Fruit fly (Drosophila melanogaster) whole organism, embryonic: Measurements from ENCODE around the gene CAH7.

Experiments used
- Adf1 ChIP-seq: fragments of 200-800 bp; sonication (Bioruptor generic); IDR thresholded peaks from 2 replicates; pipeline ENCODE4 v1.3.6; 2022; ENCODE audit warnings: missing biosample characterization, missing genetic modification characterization
- CG10565 ChIP-seq: fragments of 200-800 bp; sonication (Bioruptor generic); optimal IDR thresholded peaks from 3 replicates; lab custom pipeline; 2016; ENCODE audit warnings: missing biosample characterization, mild to moderate bottlenecking, missing genetic modification characterization
- CG11085 ChIP-seq: fragments of 200-800 bp; sonication (Bioruptor generic); IDR thresholded peaks from 2 replicates; pipeline ENCODE4 v1.3.6; 2022; ENCODE audit warnings: missing biosample characterization, missing genetic modification characterization
- CG12299 ChIP-seq: fragments of 200-800 bp; sonication (Bioruptor generic); optimal IDR thresholded peaks from 2 replicates; lab custom pipeline; 2018; ENCODE audit warnings: missing biosample characterization, mild to moderate bottlenecking, missing genetic modification characterization
- CG1233 ChIP-seq: fragments of 200-800 bp; sonication (Bioruptor generic); optimal IDR thresholded peaks from 4 replicates; lab custom pipeline; 2018; ENCODE audit warnings: missing biosample characterization, mild to moderate bottlenecking, missing genetic modification characterization
- CG15514 ChIP-seq: fragments of 200-800 bp; sonication (Bioruptor generic); optimal IDR thresholded peaks from 3 replicates; lab custom pipeline; 2017; ENCODE audit warnings: missing biosample characterization, missing genetic modification characterization, mild to moderate bottlenecking, moderate library complexity, missing genetic modification reagents
- CG17385 ChIP-seq: fragments of 200-800 bp; sonication (Bioruptor generic); optimal IDR thresholded peaks from 3 replicates; lab custom pipeline; 2018; ENCODE audit warnings: missing biosample characterization, mild to moderate bottlenecking, missing genetic modification characterization
- CG1832 ChIP-seq: fragments of 200-800 bp; sonication (Bioruptor generic); optimal IDR thresholded peaks from 2 replicates; lab custom pipeline; 2017; ENCODE audit warnings: missing biosample characterization, mild to moderate bottlenecking, missing genetic modification characterization, inconsistent platforms
- CG18476 ChIP-seq: fragments of 200-800 bp; sonication (Bioruptor generic); optimal IDR thresholded peaks from 2 replicates; lab custom pipeline; 2016; ENCODE audit warnings: missing biosample characterization, mild to moderate bottlenecking, missing genetic modification characterization
- CG18619 ChIP-seq: fragments of 200-800 bp; sonication (Bioruptor generic); optimal IDR thresholded peaks from 3 replicates; lab custom pipeline; 2017; ENCODE audit warnings: missing biosample characterization, mild to moderate bottlenecking, missing genetic modification characterization
- CG2712 ChIP-seq: fragments of 200-800 bp; optimal IDR thresholded peaks from 3 replicates; lab custom pipeline; 2019; ENCODE audit warnings: missing biosample characterization, mild to moderate bottlenecking, missing genetic modification characterization, moderate library complexity
- CG2889 ChIP-seq: fragments of 200-800 bp; sonication (Bioruptor generic); IDR thresholded peaks from 3 replicates; pipeline ENCODE4 v1.3.6; 2022; ENCODE audit warnings: missing biosample characterization, missing genetic modification characterization
- CG31388 ChIP-seq: fragments of 200-800 bp; sonication (Bioruptor generic); optimal IDR thresholded peaks from 2 replicates; lab custom pipeline; 2016; ENCODE audit warnings: missing biosample characterization, missing genetic modification characterization
- CG3726 ChIP-seq: fragments of 200-800 bp; sonication (Bioruptor generic); IDR thresholded peaks from 3 replicates; pipeline ENCODE4, ENCODE4 v1.3.6; 2022; ENCODE audit warnings: missing biosample characterization, missing genetic modification characterization
- CG43689 ChIP-seq: fragments of 200-800 bp; sonication (Bioruptor generic); IDR thresholded peaks from 2 replicates; pipeline ENCODE4 v1.3.6; 2022; ENCODE audit warnings: missing biosample characterization, missing genetic modification characterization
- CG4404 ChIP-seq: fragments of 200-800 bp; sonication (Bioruptor generic); IDR thresholded peaks from 2 replicates; pipeline ENCODE4 v1.3.6; 2022; ENCODE audit warnings: missing biosample characterization, missing genetic modification characterization
- CG4424 ChIP-seq: fragments of 200-800 bp; sonication (Bioruptor generic); optimal IDR thresholded peaks from 3 replicates; lab custom pipeline; 2016; ENCODE audit warnings: missing biosample characterization, missing genetic modification characterization
- CG4707 ChIP-seq: fragments of 200-800 bp; sonication (Bioruptor generic); optimal IDR thresholded peaks from 2 replicates; lab custom pipeline; 2018; ENCODE audit warnings: missing biosample characterization, mild to moderate bottlenecking, missing genetic modification characterization, moderate library complexity
- CG8478 ChIP-seq: fragments of >200 bp; optimal IDR thresholded peaks from 2 replicates; lab custom pipeline; 2018
- Camta ChIP-seq: fragments of 200-800 bp; sonication (Bioruptor generic); optimal IDR thresholded peaks from 2 replicates; lab custom pipeline; 2016; ENCODE audit warnings: missing biosample characterization, missing genetic modification characterization
- Eip74EF ChIP-seq, 2 experiments: fragments of 200-800 bp in 1 of 2; fragments of >200 bp in 1 of 2; sonication (Bioruptor generic) in 1 of 2; optimal IDR thresholded peaks; 2 replicates each; lab custom pipeline; 2017 to 2019; ENCODE audit warnings: missing biosample characterization in 2 of 2, missing genetic modification characterization in 2 of 2, mild to moderate bottlenecking in 1 of 2, moderate library complexity in 1 of 2
- Ets97D ChIP-seq: fragments of 200-800 bp; sonication (Bioruptor generic); optimal IDR thresholded peaks from 3 replicates; lab custom pipeline; 2016; ENCODE audit warnings: missing biosample characterization, missing genetic modification characterization
- Fer1 ChIP-seq: fragments of 200-800 bp; sonication (Bioruptor generic); optimal IDR thresholded peaks from 2 replicates; lab custom pipeline; 2017; ENCODE audit warnings: missing biosample characterization, mild to moderate bottlenecking, missing genetic modification characterization
- Hr78 ChIP-seq, 2 experiments: fragments of 200-800 bp in 1 of 2; fragments of >200 bp in 1 of 2; sonication (Bioruptor generic) in 1 of 2; optimal IDR thresholded peaks; 2 replicates each; lab custom pipeline; 2017 to 2019; ENCODE audit warnings: missing biosample characterization in 2 of 2, missing genetic modification characterization in 2 of 2, mild to moderate bottlenecking in 1 of 2, moderate library complexity in 1 of 2
- Jarid2 ChIP-seq: fragments of 200-800 bp; sonication (Bioruptor generic); optimal IDR thresholded peaks from 3 replicates; lab custom pipeline; 2017; ENCODE audit warnings: mild to moderate bottlenecking, missing biosample characterization, missing genetic modification reagents, missing genetic modification characterization
- MTF-1 ChIP-seq: fragments of 200-800 bp; sonication (Bioruptor generic); optimal IDR thresholded peaks from 2 replicates; lab custom pipeline; 2018; ENCODE audit warnings: missing biosample characterization, mild to moderate bottlenecking, missing genetic modification characterization, borderline replicate concordance
- Med ChIP-seq: fragments of 200-800 bp; sonication (Bioruptor generic); peaks from one replicate; lab custom pipeline; 2016; ENCODE audit warnings: missing biosample characterization, missing genetic modification characterization, mild to moderate bottlenecking, inconsistent platforms, moderate library complexity
- Neu2 ChIP-seq: fragments of 200-800 bp; sonication (Bioruptor generic); optimal IDR thresholded peaks from 3 replicates; lab custom pipeline; 2016; ENCODE audit warnings: missing biosample characterization, missing genetic modification characterization, borderline replicate concordance
- Poxn ChIP-seq: fragments of 200-800 bp; sonication (Bioruptor generic); IDR thresholded peaks from 2 replicates; pipeline ENCODE4 v1.3.6; 2022; ENCODE audit warnings: missing biosample characterization, missing genetic modification characterization
- Rfx ChIP-seq: fragments of 200-800 bp; sonication (Bioruptor generic); IDR thresholded peaks from 2 replicates; pipeline ENCODE4 v1.3.6; 2022; ENCODE audit warnings: missing biosample characterization, missing genetic modification characterization
- Sin3A ChIP-seq: fragments of >200 bp; optimal IDR thresholded peaks from 2 replicates; lab custom pipeline; 2018
- Taf1 ChIP-seq: fragments of 200-800 bp; sonication (Bioruptor generic); IDR thresholded peaks from 2 replicates; pipeline ENCODE4 v1.3.6; 2022; ENCODE audit warnings: missing biosample characterization, missing genetic modification characterization
- Xbp1 ChIP-seq: fragments of 200-800 bp; sonication (Bioruptor generic); optimal IDR thresholded peaks from 3 replicates; lab custom pipeline; 2016; ENCODE audit warnings: missing biosample characterization, mild to moderate bottlenecking, missing genetic modification characterization
- Xrp1 ChIP-seq: fragments of 200-800 bp; sonication (Bioruptor generic); IDR thresholded peaks from 2 replicates; pipeline ENCODE4 v1.3.6; 2022; ENCODE audit warnings: missing biosample characterization, missing genetic modification characterization
- abd-A ChIP-seq: fragments of 200-800 bp; sonication (Bioruptor generic); optimal IDR thresholded peaks from 3 replicates; lab custom pipeline; 2019; ENCODE audit warnings: missing biosample characterization, mild to moderate bottlenecking, missing genetic modification characterization, moderate library complexity
- chif ChIP-seq, 2 experiments: fragments of 200-800 bp; sonication (Bioruptor generic); optimal IDR thresholded peaks; 3 replicates each; lab custom pipeline; 2016; ENCODE audit warnings: missing biosample characterization in 2 of 2, missing genetic modification characterization in 2 of 2
- chn ChIP-seq: fragments of 200-800 bp; sonication (Bioruptor generic); optimal IDR thresholded peaks from 2 replicates; lab custom pipeline; 2016; ENCODE audit warnings: missing biosample characterization, missing genetic modification characterization
- da ChIP-seq: fragments of 200-800 bp; sonication (Bioruptor generic); optimal IDR thresholded peaks from 2 replicates; lab custom pipeline; 2016; ENCODE audit warnings: missing biosample characterization, missing genetic modification characterization
- dmrt11E ChIP-seq: fragments of 200-800 bp; sonication (Bioruptor generic); optimal IDR thresholded peaks from 3 replicates; lab custom pipeline; 2018; ENCODE audit warnings: missing biosample characterization, mild to moderate bottlenecking, missing genetic modification characterization, moderate library complexity
- eyg ChIP-seq: fragments of 200-800 bp; sonication (Bioruptor generic); optimal IDR thresholded peaks from 3 replicates; lab custom pipeline; 2016; ENCODE audit warnings: missing biosample characterization, missing genetic modification characterization
- her ChIP-seq: fragments of 200-800 bp; sonication (Bioruptor generic); optimal IDR thresholded peaks from 2 replicates; lab custom pipeline; 2016; ENCODE audit warnings: missing biosample characterization, missing genetic modification characterization
- ind ChIP-seq: fragments of 200-800 bp; sonication (Bioruptor generic); optimal IDR thresholded peaks from 3 replicates; lab custom pipeline; 2016; ENCODE audit warnings: missing biosample characterization, missing genetic modification characterization
- mld ChIP-seq: fragments of 200-800 bp; sonication (Bioruptor generic); IDR thresholded peaks from 3 replicates; pipeline ENCODE4 v1.3.6; 2022; ENCODE audit warnings: missing biosample characterization, missing genetic modification characterization; ENCODE audit not compliant: partially characterized antibody
- sd ChIP-seq: fragments of 200-800 bp; sonication (Bioruptor generic); optimal IDR thresholded peaks from 3 replicates; lab custom pipeline; 2018; ENCODE audit warnings: missing biosample characterization, mild to moderate bottlenecking, missing genetic modification characterization, moderate library complexity
- sens ChIP-seq: fragments of 200-800 bp; sonication (Bioruptor generic); peaks from one replicate; lab custom pipeline; 2016; ENCODE audit warnings: missing biosample characterization, missing genetic modification characterization
- slbo ChIP-seq: fragments of 200-800 bp; sonication (Bioruptor generic); IDR thresholded peaks from 2 replicates; pipeline ENCODE4 v1.3.6; 2022; ENCODE audit warnings: missing biosample characterization, missing genetic modification characterization
- sr ChIP-seq: fragments of 200-800 bp; sonication (Bioruptor generic); IDR thresholded peaks from 3 replicates; pipeline ENCODE4 v1.3.6; 2022; ENCODE audit warnings: missing biosample characterization, missing genetic modification characterization
- ssp ChIP-seq: fragments of 200-800 bp; sonication (Bioruptor generic); IDR thresholded peaks from 2 replicates; pipeline ENCODE4 v1.3.6; 2022; ENCODE audit warnings: missing biosample characterization, missing genetic modification characterization
- tgo ChIP-seq: fragments of 200-800 bp; sonication (Bioruptor generic); IDR thresholded peaks from 3 replicates; pipeline ENCODE4 v1.3.6; 2022; ENCODE audit warnings: missing biosample characterization, missing genetic modification characterization
- vvl ChIP-seq: fragments of 200-800 bp; sonication (Bioruptor generic); IDR thresholded peaks from 2 replicates; pipeline ENCODE4 v1.3.6; 2022; ENCODE audit warnings: missing biosample characterization, missing genetic modification characterization
- z ChIP-seq: fragments of 200-800 bp; sonication (Bioruptor generic); IDR thresholded peaks from 3 replicates; pipeline ENCODE4 v1.3.6; 2022; ENCODE audit warnings: missing biosample characterization, missing genetic modification characterization

The CAH7 gene

dm6 chr3R:10079267-10079987, 32.6 kb upstream of the CAH7 start (continued):
- TF ChIP-seq Rfx (GFP tag; lab: Robert Waterston, UW) (no peak), CG18619 (GFP tag; lab: Kevin White, UChicago) (no peak), ssp (GFP tag; lab: Robert Waterston, UW) (0 out of 2 replicates have a peak, but pooled peaks have one; percentile 19), slbo (GFP tag; lab: Robert Waterston, UW) (peak; percentile 58), chn (GFP tag; lab: Kevin White, UChicago) (no peak), Eip74EF (GFP tag; optimal IDR thresholded peaks at IDR 0.05; lab: Kevin White, UChicago) (peak in 1 of 2 experiments; percentile 9), Jarid2 (GFP tag; lab: Kevin White, UChicago) (no peak), sd (tag; lab: Kevin White, UChicago) (no peak), CG4404 (no peak), CG15514 (GFP tag; lab: Kevin White, UChicago) (peak; percentile 4), dmrt11E (peak; percentile 27), sens (GFP tag; lab: Kevin White, UChicago) (peak; percentile 86), Hr78 (GFP tag; optimal IDR thresholded peaks at IDR 0.05; lab: Kevin White, UChicago) (no peak), Sin3A (lab: Kevin White, UChicago) (no peak), Med (peak; percentile 57), CG4707 (GFP tag; lab: Kevin White, UChicago) (no peak), CG4424 (GFP tag; lab: Kevin White, UChicago) (no peak), CG10565 (no peak), CG8478 (peak; percentile 21), eyg (GFP tag; lab: Kevin White, UChicago) (no peak), sr (GFP tag; lab: Robert Waterston, UW) (no peak), Poxn (no peak), CG18476 (GFP tag; lab: Kevin White, UChicago) (no peak), Fer1 (GFP tag; lab: Kevin White, UChicago) (no peak), tgo (GFP tag; lab: Robert Waterston, UW) (peak; percentile 30; the same call in 1 of the 3 replicates), CG43689 (0 out of 2 replicates have a peak, but pooled peaks have one; percentile 6), MTF-1 (GFP tag; lab: Kevin White, UChicago) (no peak), CG1233 (GFP tag; lab: Kevin White, UChicago) (no peak), Neu2 (GFP tag; lab: Kevin White, UChicago) (peak; percentile 3), CG2889 (no peak), Xrp1 (GFP tag; lab: Robert Waterston, UW) (0 out of 2 replicates have a peak, but pooled peaks have one; percentile 30), chif (GFP tag; optimal IDR thresholded peaks at IDR 0.05; lab: Kevin White, UChicago) (peak; percentile 10 to 58), CG2712 (peak; percentile 45), Camta (GFP tag; lab: Kevin White, UChicago) (peak; percentile 33), CG11085 (GFP tag; lab: Robert Waterston, UW) (no peak), Ets97D (no peak), Adf1 (no peak), Xbp1 (GFP tag; lab: Kevin White, UChicago) (peak; percentile 28), CG17385 (no peak), CG12299 (tag; lab: Kevin White, UChicago) (no peak), her (GFP tag; lab: Kevin White, UChicago) (no peak), CG1832 (GFP tag; lab: Kevin White, UChicago) (peak; percentile 58), CG3726 (GFP tag; lab: Robert Waterston, UW) (no peak), ind (GFP tag; lab: Kevin White, UChicago) (peak; percentile 30), mld (GFP tag; lab: Robert Waterston, UW) (no peak), z (GFP tag; lab: Robert Waterston, UW) (no peak), da (GFP tag; lab: Kevin White, UChicago) (no peak), vvl (peak; percentile 61), CG31388 (GFP tag; lab: Kevin White, UChicago) (no peak), Taf1 (no peak), abd-A (tag; lab: Kevin White, UChicago) (no peak)
